Fruit fly (Drosophila melanogaster) whole organism, embryonic: ENCODE data around the gene GstT4.

ENCODE experiments used
- Adf1 ChIP-seq: fragments of 200-800 bp; sonication (Bioruptor generic); IDR thresholded peaks from 2 replicates; pipeline ENCODE4 v1.3.6; 2022; ENCODE audit warnings: missing biosample characterization, missing genetic modification characterization
- Atf3 ChIP-seq: fragments of 200-800 bp; sonication (Bioruptor generic); optimal IDR thresholded peaks from 3 replicates; lab custom pipeline; 2016; ENCODE audit warnings: missing biosample characterization, missing genetic modification characterization
- CG10147 ChIP-seq: fragments of 200-800 bp; sonication (Bioruptor generic); optimal IDR thresholded peaks from 2 replicates; lab custom pipeline; 2019; ENCODE audit warnings: missing biosample characterization, mild to moderate bottlenecking, missing genetic modification characterization, moderate library complexity
- CG12744 ChIP-seq: fragments of 200-800 bp; sonication (Bioruptor generic); optimal IDR thresholded peaks from 2 replicates; lab custom pipeline; 2016; ENCODE audit warnings: missing biosample characterization, missing genetic modification characterization
- CG13775 ChIP-seq: fragments of 200-800 bp; sonication (Bioruptor generic); optimal IDR thresholded peaks from 3 replicates; lab custom pipeline; 2017; ENCODE audit warnings: missing biosample characterization, mild to moderate bottlenecking, missing genetic modification characterization
- CG14050 ChIP-seq: fragments of 200-800 bp; sonication (Bioruptor generic); IDR thresholded peaks from 3 replicates; pipeline ENCODE4 v1.3.6; 2022; ENCODE audit warnings: missing biosample characterization, missing genetic modification characterization
- CG14860 ChIP-seq: fragments of 200-800 bp; sonication (Bioruptor generic); IDR thresholded peaks from 3 replicates; pipeline ENCODE4 v1.3.6; 2022; ENCODE audit warnings: missing biosample characterization, missing genetic modification characterization; ENCODE audit not compliant: partially characterized antibody
- CG1603 ChIP-seq: fragments of 200-800 bp; sonication (Bioruptor generic); optimal IDR thresholded peaks from 2 replicates; lab custom pipeline; 2019; ENCODE audit warnings: missing biosample characterization, mild to moderate bottlenecking, missing genetic modification characterization, moderate library complexity
- CG16813 ChIP-seq: fragments of 200-800 bp; sonication (Bioruptor generic); IDR thresholded peaks from 3 replicates; pipeline ENCODE4 v1.3.6; 2022; ENCODE audit warnings: missing biosample characterization, missing genetic modification characterization; ENCODE audit not compliant: partially characterized antibody
- CG17829 ChIP-seq: fragments of 200-800 bp; optimal IDR thresholded peaks from 2 replicates; lab custom pipeline; 2019; ENCODE audit warnings: missing biosample characterization, mild to moderate bottlenecking, missing genetic modification characterization, moderate library complexity
- CG18764 ChIP-seq: fragments of 200-800 bp; sonication (Bioruptor generic); optimal IDR thresholded peaks from 3 replicates; lab custom pipeline; 2016; ENCODE audit warnings: missing biosample characterization, missing genetic modification characterization
- CG3407 ChIP-seq: fragments of 200-800 bp; sonication (Bioruptor generic); optimal IDR thresholded peaks from 2 replicates; lab custom pipeline; 2018; ENCODE audit warnings: missing biosample characterization, mild to moderate bottlenecking, missing genetic modification characterization
- CG4404 ChIP-seq: fragments of 200-800 bp; sonication (Bioruptor generic); IDR thresholded peaks from 2 replicates; pipeline ENCODE4 v1.3.6; 2022; ENCODE audit warnings: missing biosample characterization, missing genetic modification characterization
- CG5953 ChIP-seq: fragments of 200-800 bp; sonication (Bioruptor generic); IDR thresholded peaks from 2 replicates; pipeline ENCODE4 v1.3.6; 2022; ENCODE audit warnings: missing biosample characterization, missing genetic modification characterization
- CG6813 ChIP-seq: fragments of 200-800 bp; sonication (Bioruptor generic); optimal IDR thresholded peaks from 2 replicates; lab custom pipeline; 2017; ENCODE audit warnings: missing biosample characterization, missing genetic modification characterization, mild to moderate bottlenecking, moderate library complexity, missing genetic modification reagents
- CG7786 ChIP-seq: fragments of 200-800 bp; sonication (Bioruptor generic); optimal IDR thresholded peaks from 2 replicates; lab custom pipeline; 2016; ENCODE audit warnings: missing biosample characterization, missing genetic modification characterization
- CG8388 ChIP-seq: fragments of 200-800 bp; sonication (Bioruptor generic); optimal IDR thresholded peaks from 2 replicates; lab custom pipeline; 2019; ENCODE audit warnings: missing biosample characterization, mild to moderate bottlenecking, missing genetic modification characterization, moderate library complexity
- CG9797 ChIP-seq: fragments of 200-800 bp; sonication (Bioruptor generic); optimal IDR thresholded peaks from 3 replicates; lab custom pipeline; 2018; ENCODE audit warnings: missing biosample characterization, mild to moderate bottlenecking, missing genetic modification characterization
- Dll ChIP-seq: fragments of 200-800 bp; sonication (Bioruptor generic); IDR thresholded peaks from 4 replicates; pipeline ENCODE4 v1.3.6; 2022; ENCODE audit warnings: missing biosample characterization, missing genetic modification characterization; ENCODE audit not compliant: partially characterized antibody
- Drgx ChIP-seq: fragments of 200-800 bp; sonication (Bioruptor generic); IDR thresholded peaks from 2 replicates; pipeline ENCODE4 v1.3.6; 2022; ENCODE audit warnings: missing biosample characterization, missing genetic modification characterization
- E2f1 ChIP-seq: fragments of 200-800 bp; sonication (Bioruptor generic); IDR thresholded peaks from 2 replicates; pipeline ENCODE4 v1.3.6; 2022; ENCODE audit warnings: missing biosample characterization, missing genetic modification characterization
- Elba2 ChIP-seq: fragments of 200-800 bp; sonication (Bioruptor generic); optimal IDR thresholded peaks from 3 replicates; lab custom pipeline; 2016; ENCODE audit warnings: missing biosample characterization, missing genetic modification characterization
- Gsc ChIP-seq: fragments of 200-800 bp; sonication (Bioruptor generic); IDR thresholded peaks from 2 replicates; pipeline ENCODE4 v1.3.6; 2022; ENCODE audit warnings: missing biosample characterization, missing genetic modification characterization
- HHEX ChIP-seq: fragments of 200-800 bp; sonication (Bioruptor generic); optimal IDR thresholded peaks from 3 replicates; lab custom pipeline; 2017; ENCODE audit warnings: missing biosample characterization, mild to moderate bottlenecking, missing genetic modification characterization, missing genetic modification reagents
- Nf-YB ChIP-seq: fragments of 200-800 bp; sonication (Bioruptor generic); optimal IDR thresholded peaks from 3 replicates; lab custom pipeline; 2019; ENCODE audit warnings: missing biosample characterization, mild to moderate bottlenecking, missing genetic modification characterization, moderate library complexity
- Nf-YC ChIP-seq: fragments of 200-800 bp; optimal IDR thresholded peaks from 3 replicates; lab custom pipeline; 2019; ENCODE audit warnings: missing biosample characterization, mild to moderate bottlenecking, missing genetic modification characterization, moderate library complexity
- Optix ChIP-seq: fragments of 200-800 bp; sonication (Bioruptor generic); IDR thresholded peaks from 3 replicates; pipeline ENCODE4 v1.3.6; 2022; ENCODE audit warnings: missing biosample characterization, missing genetic modification characterization
- PHDP ChIP-seq: fragments of 200-800 bp; sonication (Bioruptor generic); optimal IDR thresholded peaks from 3 replicates; lab custom pipeline; 2018; ENCODE audit warnings: missing biosample characterization, mild to moderate bottlenecking, missing genetic modification characterization, moderate library complexity
- Rfx ChIP-seq: fragments of 200-800 bp; sonication (Bioruptor generic); IDR thresholded peaks from 2 replicates; pipeline ENCODE4 v1.3.6; 2022; ENCODE audit warnings: missing biosample characterization, missing genetic modification characterization
- Side ChIP-seq: fragments of 200-800 bp; sonication (Bioruptor generic); optimal IDR thresholded peaks from 2 replicates; lab custom pipeline; 2016; ENCODE audit warnings: missing biosample characterization, missing genetic modification characterization
- Xbp1 ChIP-seq: fragments of 200-800 bp; sonication (Bioruptor generic); optimal IDR thresholded peaks from 3 replicates; lab custom pipeline; 2016; ENCODE audit warnings: missing biosample characterization, mild to moderate bottlenecking, missing genetic modification characterization
- al ChIP-seq: fragments of 200-800 bp; sonication (Bioruptor generic); IDR thresholded peaks from 2 replicates; pipeline ENCODE4 v1.3.6; 2022; ENCODE audit warnings: missing biosample characterization, missing genetic modification characterization
- btn ChIP-seq: fragments of 200-800 bp; sonication (Bioruptor generic); optimal IDR thresholded peaks from 2 replicates; lab custom pipeline; 2016; ENCODE audit warnings: missing biosample characterization, missing genetic modification characterization
- caup ChIP-seq: fragments of 200-800 bp; sonication (Bioruptor generic); optimal IDR thresholded peaks from 3 replicates; lab custom pipeline; 2017; ENCODE audit warnings: missing biosample characterization, mild to moderate bottlenecking, missing genetic modification characterization, moderate library complexity; ENCODE audit not compliant: severe bottlenecking
- emc ChIP-seq: fragments of 200-800 bp; sonication (Bioruptor generic); optimal IDR thresholded peaks from 2 replicates; lab custom pipeline; 2016; ENCODE audit warnings: missing biosample characterization, missing genetic modification characterization
- ems ChIP-seq: fragments of 200-800 bp; sonication (Bioruptor generic); optimal IDR thresholded peaks from 3 replicates; lab custom pipeline; 2016; ENCODE audit warnings: missing biosample characterization, missing genetic modification characterization
- fd96Cb ChIP-seq: fragments of 200-800 bp; sonication (Bioruptor generic); optimal IDR thresholded peaks from 2 replicates; lab custom pipeline; 2018; ENCODE audit warnings: missing biosample characterization, mild to moderate bottlenecking, missing genetic modification characterization, moderate library complexity
- fru ChIP-seq: fragments of >200 bp; optimal IDR thresholded peaks from 2 replicates; lab custom pipeline; 2017
- hbn ChIP-seq: fragments of 200-800 bp; sonication (Bioruptor generic); IDR thresholded peaks from 2 replicates; pipeline ENCODE4 v1.3.6; 2022; ENCODE audit warnings: missing biosample characterization, missing genetic modification characterization; ENCODE audit not compliant: partially characterized antibody
- lmd ChIP-seq: fragments of 200-800 bp; sonication (Bioruptor generic); IDR thresholded peaks from 2 replicates; pipeline ENCODE4 v1.3.6; 2022; ENCODE audit warnings: missing biosample characterization, missing genetic modification characterization
- maf-S ChIP-seq: fragments of 200-800 bp; sonication (Bioruptor generic); optimal IDR thresholded peaks from 2 replicates; lab custom pipeline; 2016; ENCODE audit warnings: missing biosample characterization, missing genetic modification characterization
- nerfin-1 ChIP-seq: fragments of 200-800 bp; sonication (Bioruptor generic); optimal IDR thresholded peaks from 3 replicates; lab custom pipeline; 2019; ENCODE audit warnings: missing biosample characterization, mild to moderate bottlenecking, missing genetic modification characterization, moderate library complexity
- pzg ChIP-seq: fragments of 200-800 bp; sonication (Bioruptor generic); optimal IDR thresholded peaks from 3 replicates; lab custom pipeline; 2018; ENCODE audit warnings: missing biosample characterization, mild to moderate bottlenecking, missing genetic modification characterization, moderate library complexity
- seq ChIP-seq: fragments of 200-800 bp; sonication (Bioruptor generic); IDR thresholded peaks from 2 replicates; pipeline ENCODE4 v1.3.6; 2022; ENCODE audit warnings: missing biosample characterization, missing genetic modification characterization
- sima ChIP-seq: fragments of 200-800 bp; sonication (Bioruptor generic); optimal IDR thresholded peaks from 2 replicates; lab custom pipeline; 2016; ENCODE audit warnings: missing biosample characterization, missing genetic modification characterization
- slp2 ChIP-seq: fragments of 200-800 bp; sonication (Bioruptor generic); optimal IDR thresholded peaks from 2 replicates; lab custom pipeline; 2016; ENCODE audit warnings: missing biosample characterization, missing genetic modification characterization
- stc ChIP-seq: fragments of 200-800 bp; sonication (Bioruptor generic); IDR thresholded peaks from 2 replicates; pipeline ENCODE4 v1.3.6; 2022; ENCODE audit warnings: missing biosample characterization, missing genetic modification characterization
- unpg ChIP-seq: fragments of 200-800 bp; sonication (Bioruptor generic); optimal IDR thresholded peaks from 3 replicates; lab custom pipeline; 2018; ENCODE audit warnings: missing biosample characterization, mild to moderate bottlenecking, missing genetic modification characterization, moderate library complexity
- vfl ChIP-seq: fragments of 200-800 bp; sonication (Bioruptor generic); optimal IDR thresholded peaks from 2 replicates; lab custom pipeline; 2016; ENCODE audit warnings: missing biosample characterization, missing genetic modification characterization
- wek ChIP-seq: fragments of 200-800 bp; sonication (Bioruptor generic); optimal IDR thresholded peaks from 3 replicates; lab custom pipeline; 2018; ENCODE audit warnings: missing biosample characterization, mild to moderate bottlenecking, missing genetic modification characterization, moderate library complexity
- z ChIP-seq: fragments of 200-800 bp; sonication (Bioruptor generic); IDR thresholded peaks from 3 replicates; pipeline ENCODE4 v1.3.6; 2022; ENCODE audit warnings: missing biosample characterization, missing genetic modification characterization

GstT4 gene

dm6 chrX:13383770-13384169 is 20.8 kb upstream of the GstT4 start (continued):
- TF ChIP-seq CG1603 (tag; lab: Kevin White, UChicago) (peak; percentile 43), fru (lab: Kevin White, UChicago) (no peak), CG7786 (peak; percentile 48), CG14050 (GFP tag; lab: Robert Waterston, UW) (peak; percentile 40; the same call in 1 of the 3 replicates), Dll (GFP tag; lab: Robert Waterston, UW) (no peak), btn (GFP tag; lab: Kevin White, UChicago) (no peak), Nf-YC (peak; percentile 41), lmd (peak; percentile 33; the same call in 1 of the 2 replicates), CG18764 (GFP tag; lab: Kevin White, UChicago) (no peak), CG9797 (no peak), al (GFP tag; lab: Robert Waterston, UW) (peak; percentile 43), CG14860 (GFP tag; lab: Robert Waterston, UW) (no peak), CG12744 (GFP tag; lab: Kevin White, UChicago) (no peak), CG8388 (GFP tag; lab: Kevin White, UChicago) (peak; percentile 0), unpg (peak; percentile 32), sima (no peak), stc (GFP tag; lab: Robert Waterston, UW) (0 out of 2 replicates have a peak, but pooled peaks have one; percentile 11), nerfin-1 (tag; lab: Kevin White, UChicago) (peak; percentile 19), wek (peak; percentile 42), CG13775 (GFP tag; lab: Kevin White, UChicago) (peak; percentile 17), z (GFP tag; lab: Robert Waterston, UW) (no peak), PHDP (peak; percentile 2), Nf-YB (GFP tag; lab: Kevin White, UChicago) (no peak), CG5953 (GFP tag; lab: Robert Waterston, UW) (peak; percentile 54), slp2 (peak; percentile 35), Elba2 (GFP tag; lab: Kevin White, UChicago) (no peak), Xbp1 (GFP tag; lab: Kevin White, UChicago) (peak; percentile 69), HHEX (GFP tag; lab: Kevin White, UChicago) (peak; percentile 40), caup (peak; percentile 56), E2f1 (GFP tag; lab: Robert Waterston, UW) (peak; percentile 51), CG17829 (tag; lab: Kevin White, UChicago) (peak; percentile 17), Drgx (GFP tag; lab: Robert Waterston, UW) (peak; percentile 66), emc (no peak), hbn (GFP tag; lab: Robert Waterston, UW) (no peak), vfl (GFP tag; lab: Kevin White, UChicago) (peak; percentile 43), CG3407 (no peak), CG6813 (GFP tag; lab: Kevin White, UChicago) (peak; percentile 21), pzg (GFP tag; lab: Kevin White, UChicago) (peak; percentile 14), CG4404 (GFP tag; lab: Robert Waterston, UW) (no peak), Gsc (no peak), ems (GFP tag; lab: Kevin White, UChicago) (peak; percentile 38), CG16813 (GFP tag; lab: Robert Waterston, UW) (no peak), maf-S (GFP tag; lab: Kevin White, UChicago) (peak; percentile 45), Rfx (peak; percentile 78), Atf3 (GFP tag; lab: Kevin White, UChicago) (no peak), CG10147 (peak; percentile 19), seq (GFP tag; lab: Robert Waterston, UW) (no peak), fd96Cb (tag; lab: Kevin White, UChicago) (no peak), Optix (0 out of 3 replicates have a peak, but pooled peaks have one; percentile 45), Side (GFP tag; lab: Kevin White, UChicago) (peak; percentile 57), Adf1 (GFP tag; lab: Robert Waterston, UW) (peak; percentile 45; the same call in 1 of the 2 replicates)
